Worm (Caenorhabditis elegans) whole organism, L4 larva: ENCODE measurements around the gene imb-2.

Experiments used
- D1046.2 ChIP-seq: fragments of 200-800 bp; sonication (Bioruptor generic); IDR thresholded peaks from 2 replicates; pipeline ENCODE4 v1.3.6; 2022; ENCODE audit warnings: missing genetic modification characterization, missing compliant biosample characterization
- F44E2.7 ChIP-seq: fragments of 200-800 bp; sonication (Bioruptor generic); IDR thresholded peaks from 2 replicates; pipeline ENCODE4 v2.1.2; 2022; ENCODE audit warnings: missing genetic modification characterization, missing compliant biosample characterization
- R02D3.7 ChIP-seq: fragments of 150-350 bp; sonication (generic microtip); optimal IDR thresholded peaks from 3 replicates; lab custom pipeline; 2014; ENCODE audit warnings: missing biosample characterization, missing genetic modification characterization
- T26A8.4 ChIP-seq: fragments of 200-800 bp; sonication (Bioruptor generic); IDR thresholded peaks from 2 replicates; pipeline ENCODE4 v1.3.6; 2022; ENCODE audit warnings: missing genetic modification characterization, missing compliant biosample characterization
- ZK546.5 ChIP-seq, 2 experiments: sonication (generic microtip); optimal IDR thresholded peaks; 2 replicates each; lab custom pipeline; 2017; ENCODE audit warnings: missing biosample characterization in 2 of 2, missing genetic modification characterization in 2 of 2
- aha-1 ChIP-seq: fragments of 150-350 bp; peaks from one replicate; lab custom pipeline; 2014; ENCODE audit warnings: missing biosample characterization, missing genetic modification characterization
- aly-2 ChIP-seq: sonication (generic microtip); optimal IDR thresholded peaks from 2 replicates; lab custom pipeline; 2018; ENCODE audit warnings: missing biosample characterization, missing genetic modification characterization
- ama-1 ChIP-seq: fragments of 150-350 bp; optimal IDR thresholded peaks from 2 replicates; lab custom pipeline; 2014; ENCODE audit warnings: inconsistent platforms, mixed read lengths
- attf-4 ChIP-seq: sonication (generic microtip); optimal IDR thresholded peaks from 3 replicates; lab custom pipeline; 2017; ENCODE audit warnings: missing biosample characterization, missing genetic modification characterization
- ceh-32 ChIP-seq: sonication (generic microtip); optimal IDR thresholded peaks from 2 replicates; lab custom pipeline; 2016; ENCODE audit warnings: mild to moderate bottlenecking, missing genetic modification characterization, missing compliant biosample characterization; ENCODE audit not compliant: poor library complexity
- ceh-62 ChIP-seq: sonication (generic microtip); optimal IDR thresholded peaks from 2 replicates; lab custom pipeline; 2017; ENCODE audit warnings: missing biosample characterization, missing genetic modification characterization
- ceh-82 ChIP-seq: sonication (generic microtip); optimal IDR thresholded peaks from 2 replicates; lab custom pipeline; 2017; ENCODE audit warnings: missing biosample characterization, missing genetic modification characterization
- daf-16 ChIP-seq, 3 experiments: sonication (generic microtip); optimal IDR thresholded peaks; 2 replicates each; lab custom pipeline; 2016 to 2017; ENCODE audit warnings: missing genetic modification characterization in 3 of 3, missing genetic modification reagents in 3 of 3, mild to moderate bottlenecking in 2 of 3, missing compliant biosample characterization in 2 of 3, missing biosample characterization in 1 of 3, moderate library complexity in 1 of 3
- daf-19 ChIP-seq: fragments of 200-800 bp; sonication (Bioruptor generic); conservative IDR thresholded peaks from 2 replicates; pipeline ENCODE4 v1.3.6; 2022; ENCODE audit warnings: missing genetic modification characterization, missing compliant biosample characterization
- dmd-9 ChIP-seq: fragments of 200-800 bp; sonication (Bioruptor generic); IDR thresholded peaks from 2 replicates; pipeline ENCODE4 v1.3.6; 2022; ENCODE audit warnings: missing genetic modification reagents, missing genetic modification characterization, missing compliant biosample characterization
- dpl-1 ChIP-seq: fragments of 150-350 bp; optimal IDR thresholded peaks from 2 replicates; lab custom pipeline; 2014; ENCODE audit warnings: missing biosample characterization, missing genetic modification reagents, missing genetic modification characterization
- egl-27 ChIP-seq: sonication (generic microtip); optimal IDR thresholded peaks from 3 replicates; lab custom pipeline; 2017; ENCODE audit warnings: missing biosample characterization, missing genetic modification reagents, missing genetic modification characterization
- fos-1 ChIP-seq: fragments of 150-350 bp; optimal IDR thresholded peaks from 2 replicates; lab custom pipeline; 2014; ENCODE audit warnings: missing biosample characterization, missing genetic modification characterization
- gei-8 ChIP-seq: fragments of 200-800 bp; sonication (Bioruptor generic); optimal IDR thresholded peaks from 2 replicates; lab custom pipeline; 2018; ENCODE audit warnings: mild to moderate bottlenecking, missing genetic modification characterization, missing compliant biosample characterization
- lin-13 ChIP-seq: fragments of 150-350 bp; optimal IDR thresholded peaks from 2 replicates; lab custom pipeline; 2014; ENCODE audit warnings: missing biosample characterization, missing genetic modification reagents, missing genetic modification characterization
- lin-15B ChIP-seq: fragments of 150-350 bp; sonication (generic microtip); optimal IDR thresholded peaks from 3 replicates; lab custom pipeline; 2014; ENCODE audit warnings: missing biosample characterization, missing genetic modification characterization
- lin-29 ChIP-seq: fragments of 200-800 bp; sonication (Bioruptor generic); IDR thresholded peaks from 2 replicates; pipeline ENCODE4 v1.3.6; 2022; ENCODE audit warnings: missing genetic modification reagents, missing genetic modification characterization, missing compliant biosample characterization
- lin-38 ChIP-seq: fragments of 200-800 bp; sonication (Bioruptor generic); IDR thresholded peaks from 2 replicates; pipeline ENCODE4 v1.3.6; 2022; ENCODE audit warnings: missing genetic modification reagents, missing genetic modification characterization, missing compliant biosample characterization
- lir-3 ChIP-seq: sonication (generic microtip); optimal IDR thresholded peaks from 2 replicates; lab custom pipeline; 2016; ENCODE audit warnings: mild to moderate bottlenecking, missing genetic modification characterization, missing compliant biosample characterization
- lsy-2 ChIP-seq, 2 experiments: fragments of 150-350 bp in 1 of 2; sonication (generic microtip) in 1 of 2; optimal IDR thresholded peaks; 2 replicates each; lab custom pipeline; 2014 to 2017; ENCODE audit warnings: missing biosample characterization in 2 of 2, missing genetic modification characterization in 2 of 2
- madf-9 ChIP-seq: fragments of 200-800 bp; sonication (Bioruptor generic); conservative IDR thresholded peaks from 2 replicates; pipeline ENCODE4 v1.3.6; 2022; ENCODE audit warnings: missing genetic modification reagents, missing genetic modification characterization, missing compliant biosample characterization
- mdt-29 ChIP-seq: fragments of 200-800 bp; sonication (Bioruptor generic); IDR thresholded peaks from 2 replicates; pipeline ENCODE4 v1.3.6; 2022; ENCODE audit warnings: missing genetic modification reagents, missing genetic modification characterization, missing compliant biosample characterization
- mxl-2 ChIP-seq: fragments of 200-800 bp; sonication (Bioruptor generic); conservative IDR thresholded peaks from 2 replicates; pipeline ENCODE4 v1.3.6; 2022; ENCODE audit warnings: missing genetic modification reagents, missing genetic modification characterization, missing compliant biosample characterization
- nhr-25 ChIP-seq: sonication (generic microtip); optimal IDR thresholded peaks from 2 replicates; lab custom pipeline; 2017; ENCODE audit warnings: missing genetic modification characterization, mild to moderate bottlenecking, missing compliant biosample characterization, antibody characterized with exemption, moderate library complexity, borderline replicate concordance; ENCODE audit not compliant: insufficient read depth
- nhr-28 ChIP-seq: fragments of 150-350 bp; optimal IDR thresholded peaks from 2 replicates; lab custom pipeline; 2014; ENCODE audit warnings: missing biosample characterization, missing genetic modification characterization
- pha-4 ChIP-seq, 2 experiments: fragments of 150-350 bp in 1 of 2; fragments of 200-800 bp in 1 of 2; sonication (Bioruptor generic) in 1 of 2; IDR thresholded peaks in 1 of 2; optimal IDR thresholded peaks in 1 of 2; 2 replicates each; pipeline versions ENCODE4 v1.3.6 to Lab custom; 2014 to 2022; ENCODE audit warnings: missing genetic modification characterization in 2 of 2, missing genetic modification reagents in 2 of 2, missing biosample characterization in 1 of 2, missing compliant biosample characterization in 1 of 2
- set-16 ChIP-seq: fragments of 200-800 bp; sonication (Bioruptor generic); IDR thresholded peaks from 2 replicates; pipeline ENCODE4 v1.3.6; 2022; ENCODE audit warnings: missing genetic modification reagents, missing genetic modification characterization, missing compliant biosample characterization
- skn-1 ChIP-seq: fragments of 150-350 bp; optimal IDR thresholded peaks from 2 replicates; lab custom pipeline; 2014; ENCODE audit warnings: missing biosample characterization, missing genetic modification characterization
- snpc-4 ChIP-seq: fragments of 150-350 bp; optimal IDR thresholded peaks from 2 replicates; lab custom pipeline; 2014; ENCODE audit warnings: missing biosample characterization, missing genetic modification characterization
- tra-1 ChIP-seq: fragments of 200-800 bp; sonication (Bioruptor generic); IDR thresholded peaks from 2 replicates; pipeline ENCODE4 v1.3.6; 2022; ENCODE audit warnings: missing genetic modification reagents, missing genetic modification characterization, missing compliant biosample characterization
- unc-130 ChIP-seq: sonication (generic microtip); optimal IDR thresholded peaks from 2 replicates; lab custom pipeline; 2016; ENCODE audit warnings: missing genetic modification reagents, missing genetic modification characterization, missing compliant biosample characterization
- unc-62 ChIP-seq, 3 experiments: fragments of 150-350 bp in 1 of 3; sonication (generic microtip); optimal IDR thresholded peaks in 2 of 3; peaks in 1 of 3; 1 replicate in 1 of 3; 2 replicates in 2 of 3; lab custom pipeline; 2014 to 2017; ENCODE audit warnings: missing biosample characterization in 3 of 3, missing genetic modification characterization in 3 of 3, missing genetic modification reagents in 3 of 3, missing genotype in 1 of 3
- zag-1 ChIP-seq: fragments of 150-350 bp; optimal IDR thresholded peaks from 2 replicates; lab custom pipeline; 2014; ENCODE audit warnings: missing biosample characterization, missing genetic modification characterization
- zfp-3 ChIP-seq: fragments of 200-800 bp; sonication (Bioruptor generic); conservative IDR thresholded peaks from 2 replicates; pipeline ENCODE4 v1.3.6; 2022; ENCODE audit warnings: missing genetic modification reagents, missing genetic modification characterization, missing compliant biosample characterization
- ztf-7 ChIP-seq: fragments of 150-350 bp; optimal IDR thresholded peaks from 2 replicates; lab custom pipeline; 2014; ENCODE audit warnings: missing biosample characterization, missing genetic modification characterization

The imb-2 gene

DNA sequence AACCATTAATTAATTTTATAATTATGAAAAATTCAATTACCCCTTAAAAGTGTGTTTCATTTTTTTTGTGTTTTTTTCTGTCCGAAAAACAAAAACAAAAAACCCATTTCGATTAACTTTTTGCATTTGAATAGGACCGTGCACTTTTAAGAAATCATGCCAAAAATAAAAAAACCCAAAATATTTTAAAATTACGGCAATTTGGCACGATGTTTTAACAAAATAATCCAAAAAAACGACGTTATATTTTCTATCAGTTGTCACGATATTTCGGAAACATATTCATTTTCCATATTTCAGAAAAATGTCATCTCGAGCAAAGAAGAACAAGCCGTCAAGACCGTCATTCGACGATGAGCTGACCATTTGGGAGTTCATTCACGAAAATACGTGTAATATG is 3.8 kb upstream of the imb-2 start, which contains the start of gene tebp-1:
Gene tebp-1 (plus strand): TSS at position 301 of the 400 bp plus-strand sequence.
- TF ChIP-seq set-16: no peak
- TF ChIP-seq aha-1 (tag; lab: Kevin White, UChicago): no peak
- no peak for TF ChIP-seq madf-9
- no peak for TF ChIP-seq ztf-7 (tag; lab: Kevin White, UChicago)
- TF ChIP-seq ceh-32 (tag; lab: Kevin White, UChicago): no peak
- no peak for TF ChIP-seq dmd-9 (GFP tag; lab: Robert Waterston, UW)
- TF ChIP-seq attf-4 (tag; lab: Kevin White, UChicago): no peak
- no peak for TF ChIP-seq tra-1
- no peak for TF ChIP-seq F44E2.7 (GFP tag; lab: Robert Waterston, UW)
- TF ChIP-seq pha-4 (GFP tag; IDR thresholded peaks at IDR 0.05; lab: Robert Waterston, UW): no peak
- TF ChIP-seq pha-4 (tag; optimal IDR thresholded peaks at IDR 0.05; lab: Kevin White, UChicago): no peak
- TF ChIP-seq lir-3 (tag; lab: Kevin White, UChicago): no peak
- no peak for TF ChIP-seq D1046.2

- TF ChIP-seq mxl-2 (no peak), daf-16 (GFP tag; optimal IDR thresholded peaks at IDR 0.05; lab: Kevin White, UChicago) (no peak), daf-16 (tag; optimal IDR thresholded peaks at IDR 0.05; lab: Kevin White, UChicago) (no peak), aha-1 (tag; lab: Kevin White, UChicago) (peak; percentile 85), unc-62 (GFP tag; optimal IDR thresholded peaks at IDR 0.05 in 1 of 2; lab: Kevin White, UChicago) (no peak), unc-62 (tag; optimal IDR thresholded peaks at IDR 0.05; lab: Kevin White, UChicago) (no peak), unc-130 (GFP tag; lab: Kevin White, UChicago) (no peak)
These were observed 9.1 kb downstream of the imb-2 start for ce11 chrII:14374594-14374993.

DNA sequence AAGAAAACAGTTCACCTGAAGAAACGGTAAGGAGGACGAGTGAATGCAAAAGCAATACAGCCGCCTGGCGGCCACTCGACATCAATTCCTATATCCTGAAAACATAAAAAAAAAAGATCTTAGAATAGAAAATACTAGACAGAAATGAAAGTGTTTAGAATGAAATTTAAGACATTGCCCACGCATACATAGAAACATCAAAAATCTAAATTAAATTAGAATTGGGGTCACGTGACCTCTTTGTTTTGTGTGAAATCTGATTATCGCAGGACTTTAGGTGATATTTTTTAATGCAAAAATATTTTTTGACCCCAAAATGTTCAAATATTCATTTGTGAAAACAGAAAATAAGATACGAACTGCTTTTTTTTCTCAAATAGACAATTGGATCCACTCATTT is 12.3 kb downstream of the imb-2 start, which contains the start of gene acr-20:
Gene acr-20 (minus strand): TSS at position 101 of the 400 bp plus-strand sequence.
- TF ChIP-seq fos-1: no peak
- no peak for TF ChIP-seq lin-15B
- TF ChIP-seq ztf-7 (tag; lab: Kevin White, UChicago): no peak
- TF ChIP-seq daf-19 (GFP tag; lab: Robert Waterston, UW): no peak
- no peak for TF ChIP-seq lsy-2 (tag; optimal IDR thresholded peaks at IDR 0.05; lab: Kevin White, UChicago)
- TF ChIP-seq ceh-82: no peak
- TF ChIP-seq lin-38 (GFP tag; lab: Robert Waterston, UW): no peak
- TF ChIP-seq zag-1 (tag; lab: Kevin White, UChicago): no peak
- no peak for TF ChIP-seq ZK546.5 (tag; optimal IDR thresholded peaks at IDR 0.05; lab: Kevin White, UChicago)
- no peak for TF ChIP-seq nhr-28 (tag; lab: Kevin White, UChicago)
- no peak for TF ChIP-seq skn-1
- no peak for TF ChIP-seq lin-29 (GFP tag; lab: Robert Waterston, UW)
- no peak for TF ChIP-seq R02D3.7 (tag; lab: Kevin White, UChicago)
- no peak for TF ChIP-seq zfp-3

DNA sequence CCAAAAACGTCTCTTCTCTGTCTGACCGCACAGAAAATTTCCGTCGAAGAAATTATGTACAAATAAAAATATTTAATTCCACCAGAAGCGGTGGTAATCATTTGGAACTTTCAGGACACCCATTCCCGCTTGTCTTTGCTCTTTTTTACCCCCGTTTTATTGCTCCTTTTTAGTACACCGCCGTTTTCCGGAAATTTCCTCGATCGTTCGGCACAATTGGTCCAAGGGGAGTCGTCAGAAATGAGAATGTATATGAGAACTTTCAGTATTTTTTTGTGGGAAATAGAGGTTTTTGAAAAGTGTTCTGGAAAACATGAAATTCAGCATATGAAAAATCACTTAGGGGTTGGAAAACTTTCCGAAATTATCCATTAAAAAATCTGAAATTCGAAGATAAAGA is 15.3 kb downstream of the imb-2 start:
- peak; percentile 93 for TF ChIP-seq aha-1 (tag; lab: Kevin White, UChicago)
- TF ChIP-seq skn-1: no peak

DNA sequence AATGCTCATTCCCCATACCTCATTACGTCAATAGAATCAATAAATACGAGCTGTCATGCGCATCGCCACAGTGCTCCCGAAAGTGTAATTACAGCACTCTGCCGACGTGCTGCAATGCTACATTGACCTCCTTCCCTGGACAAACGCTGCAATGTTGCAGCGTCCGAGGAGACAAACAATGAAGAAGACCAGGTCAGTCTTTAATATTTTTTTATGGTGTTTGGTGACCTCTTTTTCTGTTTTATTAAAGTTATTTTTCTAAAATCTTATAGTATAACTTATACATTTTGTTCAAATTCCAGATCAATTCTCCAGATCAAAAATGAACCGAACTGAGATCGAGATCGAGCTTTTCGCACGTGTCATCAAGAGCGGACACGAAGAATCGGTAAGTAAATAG is 15.9 kb downstream of the imb-2 start, which contains the start of gene sdz-26:
Gene sdz-26 (plus strand): TSS at position 301 of the 400 bp plus-strand sequence.
- TF ChIP-seq ama-1 (lab: Kevin White, UChicago) (no peak), set-16 (no peak), ZK546.5 (tag; optimal IDR thresholded peaks at IDR 0.05; lab: Kevin White, UChicago) (no peak), attf-4 (tag; lab: Kevin White, UChicago) (no peak), dpl-1 (no peak), lin-13 (GFP tag; lab: Kevin White, UChicago) (no peak), snpc-4 (no peak), ceh-62 (tag; lab: Kevin White, UChicago) (no peak), egl-27 (no peak), nhr-25 (tag; lab: Kevin White, UChicago) (no peak), mdt-29 (GFP tag; lab: Robert Waterston, UW) (no peak), D1046.2 (no peak), aly-2 (tag; lab: Kevin White, UChicago) (no peak), T26A8.4 (no peak), gei-8 (GFP tag; lab: Kevin White, UChicago) (no peak)
